Fruit fly (Drosophila melanogaster) whole organism, embryonic: Measurements from ENCODE around the gene CG31960.

Experiments
- Adf1 ChIP-seq: fragments of 200-800 bp; sonication (Bioruptor generic); IDR thresholded peaks from 2 replicates; pipeline ENCODE4 v1.3.6; 2022; ENCODE audit warnings: missing biosample characterization, missing genetic modification characterization
- C15 ChIP-seq: fragments of 200-800 bp; sonication (Bioruptor generic); IDR thresholded peaks from 3 replicates; pipeline ENCODE4 v1.3.6; 2022; ENCODE audit warnings: missing biosample characterization, missing genetic modification characterization
- CG11247 ChIP-seq: fragments of 200-800 bp; sonication (Bioruptor generic); IDR thresholded peaks from 2 replicates; pipeline ENCODE4 v1.3.6; 2022; ENCODE audit warnings: missing biosample characterization, missing genetic modification characterization
- CG11695 ChIP-seq: fragments of 200-800 bp; sonication (Bioruptor generic); IDR thresholded peaks from 3 replicates; pipeline ENCODE4 v1.3.6; 2022; ENCODE audit warnings: missing biosample characterization, missing genetic modification characterization
- CG15601 ChIP-seq: fragments of 200-800 bp; sonication (Bioruptor generic); optimal IDR thresholded peaks from 3 replicates; lab custom pipeline; 2019; ENCODE audit warnings: missing biosample characterization, mild to moderate bottlenecking, missing genetic modification characterization, moderate library complexity
- CG17802 ChIP-seq: fragments of 200-800 bp; sonication (Bioruptor generic); optimal IDR thresholded peaks from 2 replicates; lab custom pipeline; 2018; ENCODE audit warnings: missing biosample characterization, mild to moderate bottlenecking, missing genetic modification characterization, moderate library complexity
- CG17829 ChIP-seq: fragments of 200-800 bp; optimal IDR thresholded peaks from 2 replicates; lab custom pipeline; 2019; ENCODE audit warnings: missing biosample characterization, mild to moderate bottlenecking, missing genetic modification characterization, moderate library complexity
- CG18011 ChIP-seq: fragments of 200-800 bp; sonication (Bioruptor generic); optimal IDR thresholded peaks from 2 replicates; lab custom pipeline; 2017; ENCODE audit warnings: missing biosample characterization, missing genetic modification characterization, mild to moderate bottlenecking, moderate library complexity, missing genotype
- CG18619 ChIP-seq: fragments of 200-800 bp; sonication (Bioruptor generic); optimal IDR thresholded peaks from 3 replicates; lab custom pipeline; 2017; ENCODE audit warnings: missing biosample characterization, mild to moderate bottlenecking, missing genetic modification characterization
- CG2712 ChIP-seq: fragments of 200-800 bp; optimal IDR thresholded peaks from 3 replicates; lab custom pipeline; 2019; ENCODE audit warnings: missing biosample characterization, mild to moderate bottlenecking, missing genetic modification characterization, moderate library complexity
- CG32532 ChIP-seq: fragments of 200-800 bp; sonication (Bioruptor generic); IDR thresholded peaks from 2 replicates; pipeline ENCODE4 v1.3.6; 2022; ENCODE audit warnings: missing biosample characterization, missing genetic modification characterization
- CG32767 ChIP-seq: fragments of 200-800 bp; sonication (Bioruptor generic); IDR thresholded peaks from 2 replicates; pipeline ENCODE4 v1.3.6; 2022; ENCODE audit warnings: missing biosample characterization, missing genetic modification characterization
- CG33557 ChIP-seq: fragments of 200-800 bp; sonication (Bioruptor generic); optimal IDR thresholded peaks from 2 replicates; lab custom pipeline; 2019; ENCODE audit warnings: missing biosample characterization, mild to moderate bottlenecking, missing genetic modification characterization, moderate library complexity
- CG3407 ChIP-seq: fragments of 200-800 bp; sonication (Bioruptor generic); optimal IDR thresholded peaks from 2 replicates; lab custom pipeline; 2018; ENCODE audit warnings: missing biosample characterization, mild to moderate bottlenecking, missing genetic modification characterization
- CG3995 ChIP-seq: fragments of 200-800 bp; sonication (Bioruptor generic); optimal IDR thresholded peaks from 3 replicates; lab custom pipeline; 2016; ENCODE audit warnings: missing biosample characterization, missing genetic modification characterization
- CG4404 ChIP-seq: fragments of 200-800 bp; sonication (Bioruptor generic); IDR thresholded peaks from 2 replicates; pipeline ENCODE4 v1.3.6; 2022; ENCODE audit warnings: missing biosample characterization, missing genetic modification characterization
- CG6654 ChIP-seq: fragments of 200-800 bp; sonication (Bioruptor generic); optimal IDR thresholded peaks from 2 replicates; lab custom pipeline; 2017; ENCODE audit warnings: missing biosample characterization, mild to moderate bottlenecking, missing genetic modification characterization
- CG7987 ChIP-seq: fragments of 200-800 bp; sonication (Bioruptor generic); optimal IDR thresholded peaks from 2 replicates; lab custom pipeline; 2018; ENCODE audit warnings: missing biosample characterization, mild to moderate bottlenecking, missing genetic modification characterization, moderate library complexity
- CG9932 ChIP-seq: fragments of 200-800 bp; sonication (Bioruptor generic); IDR thresholded peaks from 2 replicates; pipeline ENCODE4 v1.3.6; 2022; ENCODE audit warnings: missing biosample characterization, missing genetic modification characterization
- CTCF ChIP-seq: fragments of 200-800 bp; sonication (Bioruptor generic); optimal IDR thresholded peaks from 2 replicates; lab custom pipeline; 2017; ENCODE audit warnings: missing biosample characterization, mild to moderate bottlenecking, missing genetic modification characterization, moderate library complexity
- Dfd ChIP-seq, 2 experiments: fragments of >200 bp; optimal IDR thresholded peaks; 2 replicates each; lab custom pipeline; 2017; ENCODE audit warnings: missing biosample characterization in 2 of 2, missing genetic modification characterization in 2 of 2
- Elba2 ChIP-seq: fragments of 200-800 bp; sonication (Bioruptor generic); optimal IDR thresholded peaks from 3 replicates; lab custom pipeline; 2016; ENCODE audit warnings: missing biosample characterization, missing genetic modification characterization
- Fer1 ChIP-seq: fragments of 200-800 bp; sonication (Bioruptor generic); optimal IDR thresholded peaks from 2 replicates; lab custom pipeline; 2017; ENCODE audit warnings: missing biosample characterization, mild to moderate bottlenecking, missing genetic modification characterization
- Hand ChIP-seq: fragments of 200-800 bp; sonication (Bioruptor generic); optimal IDR thresholded peaks from 2 replicates; lab custom pipeline; 2017; ENCODE audit warnings: mild to moderate bottlenecking, missing biosample characterization, missing genetic modification reagents, missing genetic modification characterization
- HmgZ ChIP-seq: fragments of 200-800 bp; sonication (Bioruptor generic); optimal IDR thresholded peaks from 2 replicates; lab custom pipeline; 2018; ENCODE audit warnings: missing biosample characterization, mild to moderate bottlenecking, missing genetic modification characterization
- Mad ChIP-seq: fragments of 200-800 bp; sonication (Bioruptor generic); optimal IDR thresholded peaks from 2 replicates; lab custom pipeline; 2016; ENCODE audit warnings: missing biosample characterization, missing genetic modification characterization
- Nf-YB ChIP-seq: fragments of 200-800 bp; sonication (Bioruptor generic); optimal IDR thresholded peaks from 3 replicates; lab custom pipeline; 2019; ENCODE audit warnings: missing biosample characterization, mild to moderate bottlenecking, missing genetic modification characterization, moderate library complexity
- Nf-YC ChIP-seq: fragments of 200-800 bp; optimal IDR thresholded peaks from 3 replicates; lab custom pipeline; 2019; ENCODE audit warnings: missing biosample characterization, mild to moderate bottlenecking, missing genetic modification characterization, moderate library complexity
- Rfx ChIP-seq: fragments of 200-800 bp; sonication (Bioruptor generic); IDR thresholded peaks from 2 replicates; pipeline ENCODE4 v1.3.6; 2022; ENCODE audit warnings: missing biosample characterization, missing genetic modification characterization
- Sry-β ChIP-seq: fragments of 200-800 bp; sonication (Bioruptor generic); optimal IDR thresholded peaks from 2 replicates; lab custom pipeline; 2018; ENCODE audit warnings: missing biosample characterization, mild to moderate bottlenecking, missing genetic modification characterization, moderate library complexity
- abd-A ChIP-seq: fragments of 200-800 bp; sonication (Bioruptor generic); optimal IDR thresholded peaks from 3 replicates; lab custom pipeline; 2019; ENCODE audit warnings: missing biosample characterization, mild to moderate bottlenecking, missing genetic modification characterization, moderate library complexity
- ase ChIP-seq: fragments of 200-800 bp; sonication (Bioruptor generic); IDR thresholded peaks from 3 replicates; pipeline ENCODE4 v1.3.6; 2022; ENCODE audit warnings: missing biosample characterization, missing genetic modification characterization
- cato ChIP-seq: fragments of 200-800 bp; sonication (Bioruptor generic); optimal IDR thresholded peaks from 2 replicates; lab custom pipeline; 2016; ENCODE audit warnings: missing biosample characterization, missing genetic modification characterization, borderline replicate concordance
- chinmo ChIP-seq: fragments of 200-800 bp; sonication (Bioruptor generic); IDR thresholded peaks from 4 replicates; pipeline ENCODE4 v1.3.6; 2022; ENCODE audit warnings: missing biosample characterization, missing genetic modification characterization; ENCODE audit not compliant: partially characterized antibody
- cwo ChIP-seq: fragments of 200-800 bp; sonication (Bioruptor generic); optimal IDR thresholded peaks from 3 replicates; lab custom pipeline; 2017; ENCODE audit warnings: missing biosample characterization, missing genetic modification characterization, mild to moderate bottlenecking, moderate library complexity, missing genetic modification reagents
- exex ChIP-seq: fragments of 200-800 bp; sonication (Bioruptor generic); optimal IDR thresholded peaks from 4 replicates; lab custom pipeline; 2018; ENCODE audit warnings: missing biosample characterization, mild to moderate bottlenecking, missing genetic modification characterization, moderate library complexity
- fu2 ChIP-seq: fragments of 200-800 bp; sonication (Bioruptor generic); optimal IDR thresholded peaks from 2 replicates; lab custom pipeline; 2016; ENCODE audit warnings: missing biosample characterization, missing genetic modification characterization
- gce ChIP-seq: fragments of 200-800 bp; sonication (Bioruptor generic); IDR thresholded peaks from 3 replicates; pipeline ENCODE4 v1.3.6; 2022; ENCODE audit warnings: missing biosample characterization, missing genetic modification characterization
- gcm2 ChIP-seq: fragments of 200-800 bp; sonication (Bioruptor generic); optimal IDR thresholded peaks from 2 replicates; lab custom pipeline; 2016; ENCODE audit warnings: missing biosample characterization, missing genetic modification characterization
- gsb ChIP-seq: fragments of 200-800 bp; sonication (Bioruptor generic); IDR thresholded peaks from 2 replicates; pipeline ENCODE4 v1.3.6; 2022; ENCODE audit warnings: missing biosample characterization, missing genetic modification characterization
- ind ChIP-seq: fragments of 200-800 bp; sonication (Bioruptor generic); optimal IDR thresholded peaks from 3 replicates; lab custom pipeline; 2016; ENCODE audit warnings: missing biosample characterization, missing genetic modification characterization
- lmd ChIP-seq: fragments of 200-800 bp; sonication (Bioruptor generic); IDR thresholded peaks from 2 replicates; pipeline ENCODE4 v1.3.6; 2022; ENCODE audit warnings: missing biosample characterization, missing genetic modification characterization
- nmo ChIP-seq: fragments of 200-800 bp; sonication (Bioruptor generic); optimal IDR thresholded peaks from 2 replicates; lab custom pipeline; 2018; ENCODE audit warnings: missing biosample characterization, mild to moderate bottlenecking, missing genetic modification characterization, moderate library complexity
- oc ChIP-seq: fragments of 200-800 bp; sonication (Bioruptor generic); optimal IDR thresholded peaks from 2 replicates; lab custom pipeline; 2018; ENCODE audit warnings: missing biosample characterization, mild to moderate bottlenecking, missing genetic modification characterization, moderate library complexity
- pros ChIP-seq: fragments of 200-800 bp; sonication (Bioruptor generic); optimal IDR thresholded peaks from 3 replicates; lab custom pipeline; 2019; ENCODE audit warnings: missing biosample characterization, mild to moderate bottlenecking, missing genetic modification characterization, moderate library complexity
- salm ChIP-seq: fragments of 200-800 bp; sonication (Bioruptor generic); optimal IDR thresholded peaks from 2 replicates; lab custom pipeline; 2018; ENCODE audit warnings: missing biosample characterization, mild to moderate bottlenecking, missing genetic modification characterization
- seq ChIP-seq: fragments of 200-800 bp; sonication (Bioruptor generic); IDR thresholded peaks from 2 replicates; pipeline ENCODE4 v1.3.6; 2022; ENCODE audit warnings: missing biosample characterization, missing genetic modification characterization
- vvl ChIP-seq: fragments of 200-800 bp; sonication (Bioruptor generic); IDR thresholded peaks from 2 replicates; pipeline ENCODE4 v1.3.6; 2022; ENCODE audit warnings: missing biosample characterization, missing genetic modification characterization
- wdn ChIP-seq: fragments of 200-800 bp; sonication (Bioruptor generic); IDR thresholded peaks from 2 replicates; pipeline ENCODE4 v1.3.6; 2022; ENCODE audit warnings: missing biosample characterization, missing genetic modification characterization
- yki ChIP-seq: fragments of >200 bp; optimal IDR thresholded peaks from 3 replicates; lab custom pipeline; 2018
- zfh2 ChIP-seq: fragments of 200-800 bp; sonication (Bioruptor generic); optimal IDR thresholded peaks from 2 replicates; lab custom pipeline; 2016; ENCODE audit warnings: missing biosample characterization, missing genetic modification characterization

The CG31960 gene

dm6 chr2L:3803466-3804143 is 18.9 kb downstream of the CG31960 start, which contains the start of gene Reph (continued):
- TF ChIP-seq chinmo (peak; percentile 67; the same call in 1 of the 4 replicates), gsb (GFP tag; lab: Robert Waterston, UW) (no peak), CG18619 (GFP tag; lab: Kevin White, UChicago) (peak; percentile 0), nmo (GFP tag; lab: Kevin White, UChicago) (peak; percentile 4), Sry-β (GFP tag; lab: Kevin White, UChicago) (no peak), Adf1 (GFP tag; lab: Robert Waterston, UW) (peak; percentile 68; the same call in 1 of the 2 replicates), CTCF (GFP tag; lab: Kevin White, UChicago) (no peak), CG7987 (GFP tag; lab: Kevin White, UChicago) (peak; percentile 51), fu2 (GFP tag; lab: Kevin White, UChicago) (peak; percentile 20), Elba2 (GFP tag; lab: Kevin White, UChicago) (no peak), Fer1 (GFP tag; lab: Kevin White, UChicago) (peak; percentile 58), CG11695 (no peak), CG3407 (GFP tag; lab: Kevin White, UChicago) (no peak), CG2712 (tag; lab: Kevin White, UChicago) (no peak), Rfx (peak; percentile 54), cato (no peak), Hand (peak; percentile 32), oc (tag; lab: Kevin White, UChicago) (no peak), CG17802 (tag; lab: Kevin White, UChicago) (no peak), CG9932 (GFP tag; lab: Robert Waterston, UW) (peak; percentile 33; the same call in 1 of the 2 replicates), CG6654 (GFP tag; lab: Kevin White, UChicago) (no peak), wdn (0 out of 2 replicates have a peak, but pooled peaks have one; percentile 7), HmgZ (tag; lab: Kevin White, UChicago) (peak; percentile 83), CG4404 (GFP tag; lab: Robert Waterston, UW) (no peak), Mad (GFP tag; lab: Kevin White, UChicago) (no peak), yki (lab: Kevin White, UChicago) (peak; percentile 7), CG3995 (GFP tag; lab: Kevin White, UChicago) (peak; percentile 33), pros (GFP tag; lab: Kevin White, UChicago) (peak; percentile 82), lmd (GFP tag; lab: Robert Waterston, UW) (no peak; the same call in 1 of the 2 replicates), CG32767 (GFP tag; lab: Robert Waterston, UW) (no peak), Nf-YB (GFP tag; lab: Kevin White, UChicago) (peak; percentile 30), ind (GFP tag; lab: Kevin White, UChicago) (no peak), zfh2 (GFP tag; lab: Kevin White, UChicago) (peak; percentile 24), CG11247 (GFP tag; lab: Robert Waterston, UW) (peak; percentile 25; the same call in 1 of the 2 replicates), CG32532 (GFP tag; lab: Robert Waterston, UW) (peak; percentile 45; the same call in 1 of the 2 replicates), abd-A (peak; percentile 54), CG17829 (no peak), seq (GFP tag; lab: Robert Waterston, UW) (0 out of 2 replicates have a peak, but pooled peaks have one; percentile 42), ase (GFP tag; lab: Robert Waterston, UW) (no peak), salm (tag; lab: Kevin White, UChicago) (no peak), Nf-YC (tag; lab: Kevin White, UChicago) (peak; percentile 2), gcm2 (GFP tag; lab: Kevin White, UChicago) (no peak), Dfd (GFP tag; optimal IDR thresholded peaks at IDR 0.05; lab: Kevin White, UChicago) (no peak), vvl (GFP tag; lab: Robert Waterston, UW) (0 out of 2 replicates have a peak, but pooled peaks have one; percentile 31), CG18011 (GFP tag; lab: Kevin White, UChicago) (no peak), gce (no peak), CG33557 (peak; percentile 12), C15 (GFP tag; lab: Robert Waterston, UW) (no peak), exex (tag; lab: Kevin White, UChicago) (no peak), CG15601 (tag; lab: Kevin White, UChicago) (peak; percentile 100), cwo (GFP tag; lab: Kevin White, UChicago) (peak; percentile 59)
